Fruit fly (Drosophila melanogaster): ENCODE results near the gene Marf.

Gene Marf

dm6 chrX:6350213-6350679, 15.5 kb upstream of the Marf start, which contains the start of the genes ND-B16.6 and kdn (continued):
- TF ChIP-seq CG9932 (GFP tag; IDR thresholded peaks at IDR 0.05) (no peak), lbe (GFP tag; optimal IDR thresholded peaks at IDR 0.05) (no peak), CG9817 (tag; optimal IDR thresholded peaks at IDR 0.05) (no peak), BtbVII (GFP tag; optimal IDR thresholded peaks at IDR 0.05) (no peak), sqz (GFP tag; optimal IDR thresholded peaks at IDR 0.05) (peak; percentile 28), CG11696 (GFP tag; IDR thresholded peaks at IDR 0.05) (no peak), knrl (GFP tag; IDR thresholded peaks at IDR 0.05; ENCODE audit: partially characterized antibody) (no peak), CG12659 (GFP tag; optimal IDR thresholded peaks at IDR 0.05) (peak; percentile 22), pfk (GFP tag; optimal IDR thresholded peaks at IDR 0.05) (no peak), CG12104 (GFP tag; optimal IDR thresholded peaks at IDR 0.05) (no peak), CG4617 (GFP tag; optimal IDR thresholded peaks at IDR 0.05; ENCODE audit: borderline replicate concordance) (peak; percentile 7), gsb-n (tag; optimal IDR thresholded peaks at IDR 0.05) (no peak), H2.0 (GFP tag; IDR thresholded peaks at IDR 0.05) (no peak), CG14965 (GFP tag; optimal IDR thresholded peaks at IDR 0.05; ENCODE audit: borderline replicate concordance) (no peak), croc (GFP tag; conservative IDR thresholded peaks at IDR 0.05) (no peak), CG18262 (tag; optimal IDR thresholded peaks at IDR 0.05) (no peak), Kr (GFP tag; optimal IDR thresholded peaks at IDR 0.05) (no peak), trh (GFP tag; optimal IDR thresholded peaks at IDR 0.05) (no peak), Awh (GFP tag; IDR thresholded peaks at IDR 0.05) (no peak), gce (GFP tag; IDR thresholded peaks at IDR 0.05) (no peak), CG1602 (GFP tag; optimal IDR thresholded peaks at IDR 0.05) (no peak), chif (GFP tag; optimal IDR thresholded peaks at IDR 0.05) (no peak), jumu (GFP tag; optimal IDR thresholded peaks at IDR 0.05) (no peak), CG1603 (tag; optimal IDR thresholded peaks at IDR 0.05) (peak; percentile 27), jigr1 (GFP tag; IDR thresholded peaks at IDR 0.05) (no peak), CG8944 (GFP tag; optimal IDR thresholded peaks at IDR 0.05) (no peak), Dll (GFP tag; IDR thresholded peaks at IDR 0.05; ENCODE audit: partially characterized antibody) (no peak), CG11560 (tag; IDR thresholded peaks at IDR 0.05) (no peak), CG3163 (GFP tag; optimal IDR thresholded peaks at IDR 0.05) (no peak), exex (tag; optimal IDR thresholded peaks at IDR 0.05) (no peak), Fer1 (GFP tag; optimal IDR thresholded peaks at IDR 0.05) (no peak), peb (GFP tag; IDR thresholded peaks at IDR 0.05) (no peak), sima (GFP tag; optimal IDR thresholded peaks at IDR 0.05) (no peak), MBD-R2 (GFP tag; IDR thresholded peaks at IDR 0.05) (peak; percentile 44; the same call in 1 of the 2 replicates), CG17359 (tag; optimal IDR thresholded peaks at IDR 0.05) (no peak), CG11723 (GFP tag; optimal IDR thresholded peaks at IDR 0.05) (no peak), CG9797 (GFP tag; optimal IDR thresholded peaks at IDR 0.05) (peak; percentile 50), CG13624 (GFP tag; optimal IDR thresholded peaks at IDR 0.05) (no peak), ara (GFP tag; IDR thresholded peaks at IDR 0.05) (no peak), Lhr (GFP tag; optimal IDR thresholded peaks at IDR 0.05) (no peak), bigmax (GFP tag; optimal IDR thresholded peaks at IDR 0.05) (no peak), row (GFP tag; IDR thresholded peaks at IDR 0.05) (peak; percentile 22; the same call in 2 of the 3 replicates), psq (GFP tag; optimal IDR thresholded peaks at IDR 0.05) (no peak), hth (optimal IDR thresholded peaks at IDR 0.05) (no peak), p53 (GFP tag; optimal IDR thresholded peaks at IDR 0.05) (no peak), sens (GFP tag) (peak; percentile 62), h (optimal IDR thresholded peaks at IDR 0.05) (no peak), CG14710 (tag; optimal IDR thresholded peaks at IDR 0.05) (peak; percentile 20), CG7987 (GFP tag; optimal IDR thresholded peaks at IDR 0.05) (no peak), YL-1 (GFP tag; optimal IDR thresholded peaks at IDR 0.05) (peak; percentile 66), Pdp1 (GFP tag; optimal IDR thresholded peaks at IDR 0.05) (peak in 1 of 2 experiments; percentile 96), Dip2 (GFP tag; IDR thresholded peaks at IDR 0.05) (no peak)

Data from whole organism, embryonic.